Worm (Caenorhabditis elegans) whole organism, mixed stage, embryonic: ENCODE results near the gene C01B10.6.
A peak's percentile ranks its signal among the peaks of the same experiment; 100 is the strongest.

ENCODE experiments used
- M03D4.4 ChIP-seq: sonication (generic microtip); optimal IDR thresholded peaks from 2 replicates; lab custom pipeline; 2017; ENCODE audit warnings: mild to moderate bottlenecking, missing genetic modification characterization, missing compliant biosample characterization
- bed-3 ChIP-seq: fragments of 200-800 bp; sonication (Bioruptor generic); optimal IDR thresholded peaks from 3 replicates; lab custom pipeline; 2018; ENCODE audit warnings: mild to moderate bottlenecking, missing genetic modification characterization, moderate library complexity, missing compliant biosample characterization
- blmp-1 ChIP-seq: fragments of 150-350 bp; optimal IDR thresholded peaks from 2 replicates; lab custom pipeline; 2014; ENCODE audit warnings: missing biosample characterization, missing genetic modification characterization
- ceh-43 ChIP-seq: fragments of 200-800 bp; sonication (Bioruptor generic); optimal IDR thresholded peaks from 2 replicates; lab custom pipeline; 2018; ENCODE audit warnings: mild to moderate bottlenecking, missing genetic modification characterization, moderate library complexity, missing compliant biosample characterization
- ceh-83 ChIP-seq: fragments of 200-800 bp; sonication (Bioruptor generic); optimal IDR thresholded peaks from 2 replicates; lab custom pipeline; 2018; ENCODE audit warnings: mild to moderate bottlenecking, missing genetic modification characterization, missing compliant biosample characterization
- ces-1 ChIP-seq: fragments of 150-350 bp; optimal IDR thresholded peaks from 2 replicates; lab custom pipeline; 2014; ENCODE audit warnings: missing biosample characterization, missing genetic modification reagents, missing genetic modification characterization
- cnd-1 ChIP-seq: fragments of 200-800 bp; sonication (Bioruptor generic); optimal IDR thresholded peaks from 2 replicates; lab custom pipeline; 2018; ENCODE audit warnings: mild to moderate bottlenecking, missing genetic modification characterization, missing compliant biosample characterization
- drap-1 ChIP-seq: fragments of 200-800 bp; sonication (Bioruptor generic); optimal IDR thresholded peaks from 3 replicates; lab custom pipeline; 2018; ENCODE audit warnings: mild to moderate bottlenecking, missing genetic modification characterization, missing compliant biosample characterization
- elt-1 ChIP-seq: sonication (generic microtip); optimal IDR thresholded peaks from 2 replicates; lab custom pipeline; 2017; ENCODE audit warnings: missing genetic modification characterization, mild to moderate bottlenecking, missing compliant biosample characterization, antibody characterized with exemption, moderate library complexity, borderline replicate concordance; ENCODE audit not compliant: insufficient read depth
- elt-3 ChIP-seq: fragments of 150-350 bp; optimal IDR thresholded peaks from 2 replicates; lab custom pipeline; 2014; ENCODE audit warnings: missing biosample characterization, missing genetic modification characterization
- flh-1 ChIP-seq: fragments of 200-800 bp; sonication (Bioruptor generic); optimal IDR thresholded peaks from 2 replicates; lab custom pipeline; 2018; ENCODE audit warnings: mild to moderate bottlenecking, missing genetic modification characterization, moderate library complexity, missing compliant biosample characterization
- ham-2 ChIP-seq: fragments of 200-800 bp; sonication (Bioruptor generic); optimal IDR thresholded peaks from 2 replicates; lab custom pipeline; 2018; ENCODE audit warnings: mild to moderate bottlenecking, missing genetic modification characterization, missing compliant biosample characterization
- lin-13 ChIP-seq: fragments of 150-350 bp; optimal IDR thresholded peaks from 2 replicates; lab custom pipeline; 2014; ENCODE audit warnings: missing biosample characterization, missing genetic modification characterization
- lin-32 ChIP-seq: fragments of 200-800 bp; sonication (Bioruptor generic); optimal IDR thresholded peaks from 2 replicates; lab custom pipeline; 2018; ENCODE audit warnings: mild to moderate bottlenecking, missing genetic modification characterization, missing compliant biosample characterization
- lsy-2 ChIP-seq: fragments of 150-350 bp; optimal IDR thresholded peaks from 2 replicates; lab custom pipeline; 2014; ENCODE audit warnings: missing biosample characterization, missing genetic modification characterization
- mab-5 ChIP-seq: fragments of 150-350 bp; optimal IDR thresholded peaks from 2 replicates; lab custom pipeline; 2014; ENCODE audit warnings: missing biosample characterization, missing genetic modification characterization
- mep-1 ChIP-seq: fragments of 150-350 bp; optimal IDR thresholded peaks from 2 replicates; lab custom pipeline; 2017; ENCODE audit warnings: missing biosample characterization, missing genetic modification reagents, missing genetic modification characterization, inconsistent platforms
- mls-2 ChIP-seq: sonication (generic microtip); optimal IDR thresholded peaks from 2 replicates; lab custom pipeline; 2016; ENCODE audit warnings: mild to moderate bottlenecking, missing genetic modification characterization, moderate library complexity, missing compliant biosample characterization
- nhr-12 ChIP-seq: fragments of 150-350 bp; optimal IDR thresholded peaks from 2 replicates; lab custom pipeline; 2014; ENCODE audit warnings: missing biosample characterization, missing genetic modification characterization
- nhr-2 ChIP-seq: fragments of 150-350 bp; optimal IDR thresholded peaks from 2 replicates; lab custom pipeline; 2014; ENCODE audit warnings: missing biosample characterization, missing genetic modification characterization
- nhr-237 ChIP-seq: fragments of 150-350 bp; optimal IDR thresholded peaks from 2 replicates; lab custom pipeline; 2014; ENCODE audit warnings: missing biosample characterization, missing genetic modification characterization
- nhr-28 ChIP-seq: fragments of 150-350 bp; optimal IDR thresholded peaks from 2 replicates; lab custom pipeline; 2014; ENCODE audit warnings: missing biosample characterization, missing genetic modification characterization
- pha-4 ChIP-seq: fragments of 150-350 bp; optimal IDR thresholded peaks from 2 replicates; lab custom pipeline; 2018; ENCODE audit warnings: missing biosample characterization, missing genetic modification reagents, missing genetic modification characterization
- sem-2 ChIP-seq: fragments of 200-800 bp; sonication (Bioruptor generic); optimal IDR thresholded peaks from 2 replicates; lab custom pipeline; 2018; ENCODE audit warnings: mild to moderate bottlenecking, missing genetic modification characterization, missing compliant biosample characterization
- snpc-4 ChIP-seq: fragments of 150-350 bp; optimal IDR thresholded peaks from 2 replicates; lab custom pipeline; 2014; ENCODE audit warnings: missing biosample characterization, missing genetic modification characterization
- sptf-1 ChIP-seq: sonication (generic microtip); optimal IDR thresholded peaks from 2 replicates; lab custom pipeline; 2017; ENCODE audit warnings: mild to moderate bottlenecking, missing genetic modification characterization, moderate library complexity, missing compliant biosample characterization
- tbx-8 ChIP-seq: fragments of 200-800 bp; sonication (Bioruptor generic); optimal IDR thresholded peaks from 2 replicates; lab custom pipeline; 2018; ENCODE audit warnings: mild to moderate bottlenecking, missing genetic modification characterization, moderate library complexity, missing compliant biosample characterization
- unc-120 ChIP-seq: sonication (generic microtip); optimal IDR thresholded peaks from 2 replicates; lab custom pipeline; 2017; ENCODE audit warnings: missing genetic modification characterization, missing compliant biosample characterization; ENCODE audit not compliant: poor library complexity, severe bottlenecking
- unc-39 ChIP-seq: fragments of 150-350 bp; optimal IDR thresholded peaks from 2 replicates; lab custom pipeline; 2014; ENCODE audit warnings: missing biosample characterization, missing genetic modification characterization
- unc-62 ChIP-seq: fragments of 150-350 bp; optimal IDR thresholded peaks from 2 replicates; lab custom pipeline; 2014; ENCODE audit warnings: missing biosample characterization, missing genetic modification reagents, missing genetic modification characterization
- zip-8 ChIP-seq: fragments of 150-350 bp; optimal IDR thresholded peaks from 2 replicates; lab custom pipeline; 2014; ENCODE audit warnings: missing biosample characterization, missing genetic modification characterization
- ztf-11 ChIP-seq: fragments of 150-350 bp; optimal IDR thresholded peaks from 2 replicates; lab custom pipeline; 2014; ENCODE audit warnings: missing biosample characterization, missing genetic modification characterization

The C01B10.6 gene

DNA sequence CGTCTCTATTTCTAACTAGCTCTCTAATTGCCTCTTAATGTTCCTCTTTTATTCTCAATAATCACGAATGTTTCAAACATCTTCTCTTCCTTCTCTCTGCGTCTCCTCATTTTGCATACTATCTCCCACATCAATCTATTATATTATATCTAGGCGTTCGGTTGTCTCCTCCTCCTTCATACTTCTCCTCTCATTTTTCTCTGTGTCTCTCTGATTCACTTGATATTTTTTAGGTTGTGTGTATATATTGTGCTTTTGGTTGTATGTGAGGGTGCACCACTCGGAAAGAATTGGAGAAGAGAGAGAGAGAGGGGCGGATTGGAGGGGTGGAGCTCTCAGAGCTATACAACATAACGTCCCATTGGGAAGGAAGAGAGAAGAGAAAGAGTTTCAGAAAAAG, 8.6 kb downstream of the C01B10.6 start:
- TF ChIP-seq sptf-1 (tag; lab: Kevin White, UChicago): peak; percentile 54
- peak; percentile 77 for TF ChIP-seq mab-5 (tag; lab: Kevin White, UChicago)
- no peak for TF ChIP-seq elt-1
- peak; percentile 25 for TF ChIP-seq ham-2
- peak; percentile 96 for TF ChIP-seq unc-62 (GFP tag; lab: Kevin White, UChicago)
- TF ChIP-seq M03D4.4 (tag; lab: Kevin White, UChicago): peak; percentile 58
- TF ChIP-seq unc-120 (tag; lab: Kevin White, UChicago): peak; percentile 77
- no peak for TF ChIP-seq nhr-28 (tag; lab: Kevin White, UChicago)
- TF ChIP-seq mls-2 (tag; lab: Kevin White, UChicago): peak; percentile 84
- TF ChIP-seq tbx-8 (GFP tag; lab: Kevin White, UChicago): no peak
- peak; percentile 67 for TF ChIP-seq nhr-237 (tag; lab: Kevin White, UChicago)
- TF ChIP-seq mep-1 (tag; lab: Kevin White, UChicago): peak; percentile 50
- TF ChIP-seq drap-1 (GFP tag; lab: Kevin White, UChicago): peak; percentile 35
- no peak for TF ChIP-seq lin-13
- TF ChIP-seq ceh-43 (GFP tag; lab: Kevin White, UChicago): peak; percentile 12
- TF ChIP-seq pha-4 (tag; lab: Kevin White, UChicago): peak; percentile 44
- no peak for TF ChIP-seq blmp-1 (tag; lab: Kevin White, UChicago)
- no peak for TF ChIP-seq bed-3 (GFP tag; lab: Kevin White, UChicago)
- TF ChIP-seq ces-1 (GFP tag; lab: Kevin White, UChicago): peak; percentile 99
- peak; percentile 47 for TF ChIP-seq lsy-2 (tag; lab: Kevin White, UChicago)
- TF ChIP-seq lin-32 (GFP tag; lab: Kevin White, UChicago): no peak
- TF ChIP-seq sem-2 (GFP tag; lab: Kevin White, UChicago): no peak
- TF ChIP-seq unc-39: no peak
- TF ChIP-seq elt-3: no peak
- peak; percentile 48 for TF ChIP-seq ztf-11
- no peak for TF ChIP-seq nhr-2 (tag; lab: Kevin White, UChicago)
- peak; percentile 37 for TF ChIP-seq cnd-1 (tag; lab: Kevin White, UChicago)

DNA sequence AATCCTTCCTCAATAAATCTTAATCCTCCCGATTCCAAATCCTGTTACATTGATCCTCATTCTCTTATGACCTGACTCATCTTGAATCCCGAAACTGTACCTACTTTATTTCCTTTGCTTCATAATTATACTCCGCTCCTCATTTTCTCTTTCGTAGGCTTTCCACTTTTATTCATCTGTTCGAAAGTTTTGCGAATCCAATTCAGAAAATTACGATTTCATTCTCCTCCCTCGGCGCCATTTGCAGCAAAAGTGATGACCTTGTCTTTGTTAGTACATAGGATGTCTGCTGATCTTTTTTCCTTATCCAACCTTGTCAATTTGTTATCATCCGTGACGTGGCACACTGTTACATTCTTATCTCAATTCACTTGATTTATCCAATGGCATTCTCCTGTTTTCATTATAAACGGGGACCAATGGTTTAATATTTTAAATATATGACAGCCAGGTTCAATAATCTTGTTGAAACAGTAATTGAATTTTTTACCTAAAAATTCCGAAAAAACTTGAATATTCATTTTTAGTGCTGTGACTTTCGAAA, 12.6 kb downstream of the C01B10.6 start:
- no peak for TF ChIP-seq ces-1 (GFP tag; lab: Kevin White, UChicago)
- TF ChIP-seq lin-32 (GFP tag; lab: Kevin White, UChicago): no peak
- TF ChIP-seq ceh-43 (GFP tag; lab: Kevin White, UChicago): no peak
- TF ChIP-seq ham-2: no peak
- TF ChIP-seq sem-2 (GFP tag; lab: Kevin White, UChicago): no peak
- no peak for TF ChIP-seq snpc-4
- TF ChIP-seq nhr-12: no peak
- TF ChIP-seq mab-5 (tag; lab: Kevin White, UChicago): no peak
- TF ChIP-seq nhr-28 (tag; lab: Kevin White, UChicago): no peak
- TF ChIP-seq pha-4 (tag; lab: Kevin White, UChicago): no peak
- no peak for TF ChIP-seq flh-1 (GFP tag; lab: Kevin White, UChicago)
- no peak for TF ChIP-seq ceh-83 (GFP tag; lab: Kevin White, UChicago)
- no peak for TF ChIP-seq blmp-1 (tag; lab: Kevin White, UChicago)

DNA sequence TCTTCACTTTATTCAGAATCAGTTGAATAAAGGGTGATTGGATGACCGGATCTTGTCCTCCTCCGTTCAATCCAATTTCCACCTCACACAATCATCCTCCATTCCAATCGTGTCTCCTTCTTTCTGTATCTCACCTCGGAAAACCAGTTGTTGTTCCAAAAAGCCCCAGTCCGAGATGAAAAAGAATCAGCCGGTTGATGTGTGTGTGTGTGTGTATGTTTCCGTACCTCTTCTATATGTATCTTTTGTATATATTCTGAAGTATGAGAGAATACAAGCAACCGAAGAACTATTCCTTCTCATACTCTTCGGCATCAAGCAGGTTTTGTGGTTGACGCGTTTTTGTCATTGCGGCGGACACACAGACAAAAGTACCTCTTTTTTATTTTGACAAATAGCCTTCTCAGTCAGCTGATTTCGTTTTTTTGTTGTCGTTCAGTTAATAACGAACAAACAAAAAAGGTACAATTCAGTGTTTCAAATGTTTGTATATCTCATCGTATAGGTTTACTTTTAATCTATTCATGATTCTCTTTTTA, 13.8 kb downstream of the C01B10.6 start:
- TF ChIP-seq zip-8 (tag; lab: Kevin White, UChicago) (no peak), blmp-1 (tag; lab: Kevin White, UChicago) (no peak), unc-62 (GFP tag; lab: Kevin White, UChicago) (no peak), elt-1 (no peak), drap-1 (GFP tag; lab: Kevin White, UChicago) (no peak)
- TF ChIP-seq, all 35 proteins: peak for 0

DNA sequence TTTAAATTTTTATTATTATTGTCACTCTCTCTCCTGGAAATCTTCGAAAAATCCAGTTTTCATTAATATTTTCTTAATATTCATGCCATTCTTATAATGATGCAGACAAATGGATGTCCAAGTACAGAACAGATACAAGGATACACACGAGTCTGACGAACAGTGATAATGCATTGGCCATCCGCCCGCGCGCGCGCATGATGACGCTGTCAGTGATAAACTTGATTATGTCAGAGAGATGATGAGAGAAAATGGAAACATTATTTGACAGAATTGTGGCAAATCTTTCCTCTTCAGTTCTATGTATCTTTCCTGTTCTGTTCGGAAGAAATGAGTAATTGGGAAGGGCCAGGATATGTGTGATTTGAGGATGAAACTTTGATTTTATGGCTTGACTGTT, 15.8 kb downstream of the C01B10.6 start:
- TF ChIP-seq snpc-4 (no peak), unc-62 (GFP tag; lab: Kevin White, UChicago) (peak; percentile 16)
